Worm (Caenorhabditis elegans): ENCODE measurements around the gene F19D8.2.
A peak's percentile ranks its signal among the peaks of the same experiment; 100 is the strongest.

ce11 chrX:13885131-13885530 is 50.9 kb downstream of the F19D8.2 start:
- TF ChIP-seq nhr-11 (tag; optimal IDR thresholded peaks at IDR 0.05) (no peak), snpc-4 (tag; optimal IDR thresholded peaks at IDR 0.05) (no peak), alr-1 (tag; optimal IDR thresholded peaks at IDR 0.05; ENCODE audit: borderline replicate concordance) (no peak), fkh-10 (GFP tag; optimal IDR thresholded peaks at IDR 0.05) (no peak), tbx-2 (tag; optimal IDR thresholded peaks at IDR 0.05) (no peak), egl-27 (tag; optimal IDR thresholded peaks at IDR 0.05) (no peak), ztf-11 (tag; optimal IDR thresholded peaks at IDR 0.05) (no peak), elt-3 (tag; optimal IDR thresholded peaks at IDR 0.05) (peak in 4 of 6 experiments; percentile 30 to 56 (median 37)), skn-1 (tag; optimal IDR thresholded peaks at IDR 0.05) (no peak), sptf-1 (tag; optimal IDR thresholded peaks at IDR 0.05) (no peak), lin-35 (GFP tag; optimal IDR thresholded peaks at IDR 0.05) (peak in 1 of 2 experiments; percentile 62)
